Worm (Caenorhabditis elegans): ENCODE results near the gene nfyb-1.

The nfyb-1 gene

ce11 chrII:506069-506468, 38.9 kb upstream of the nfyb-1 start (continued):
- peak; percentile 83 for TF ChIP-seq nhr-71 (tag; optimal IDR thresholded peaks at IDR 0.05)
- TF ChIP-seq zag-1 (tag; optimal IDR thresholded peaks at IDR 0.05) = no peak
- peak; percentile 46 for TF ChIP-seq lin-39 (tag; optimal IDR thresholded peaks at IDR 0.05)
- TF ChIP-seq egl-27 (tag; optimal IDR thresholded peaks at IDR 0.05) = no peak
- TF ChIP-seq fos-1 (tag; optimal IDR thresholded peaks at IDR 0.05) = no peak
- peak; percentile 64 for TF ChIP-seq lin-14 (GFP tag; optimal IDR thresholded peaks at IDR 0.05)
- peak; percentile 35 for TF ChIP-seq hpl-2 (GFP tag; optimal IDR thresholded peaks at IDR 0.05)
- no peak for TF ChIP-seq jun-1 (tag; optimal IDR thresholded peaks at IDR 0.05)
- peak; percentile 65 for TF ChIP-seq lir-3 (tag; optimal IDR thresholded peaks at IDR 0.05; ENCODE audit: poor library complexity)
- no peak for TF ChIP-seq vab-15 (tag; optimal IDR thresholded peaks at IDR 0.05)
- no peak for TF ChIP-seq nhr-28 (tag; optimal IDR thresholded peaks at IDR 0.05)
- peak; percentile 47 for TF ChIP-seq fkh-8 (tag; optimal IDR thresholded peaks at IDR 0.05)
- TF ChIP-seq blmp-1 (tag; optimal IDR thresholded peaks at IDR 0.05) = peak; percentile 9
- TF ChIP-seq efl-1 (optimal IDR thresholded peaks at IDR 0.05) = peak; percentile 86 to 91
- peak; percentile 62 to 98 for TF ChIP-seq efl-1 (GFP tag; optimal IDR thresholded peaks at IDR 0.05 in 1 of 2)
- peak; percentile 79 for TF ChIP-seq snu-23 (GFP tag; optimal IDR thresholded peaks at IDR 0.05)
- peak; percentile 22 for TF ChIP-seq lin-13 (GFP tag; optimal IDR thresholded peaks at IDR 0.05)
- TF ChIP-seq dpl-1 (GFP tag; optimal IDR thresholded peaks at IDR 0.05) = peak; percentile 55 to 72 (median 66)
- no peak for TF ChIP-seq alr-1 (tag; optimal IDR thresholded peaks at IDR 0.05; ENCODE audit: borderline replicate concordance)
- TF ChIP-seq mdl-1 (tag; optimal IDR thresholded peaks at IDR 0.05) = peak in 1 of 2 experiments; percentile 59
- TF ChIP-seq nhr-19 (GFP tag; conservative IDR thresholded peaks at IDR 0.05) = peak; percentile 78
- peak; percentile 42 for TF ChIP-seq C04F5.9 (tag; optimal IDR thresholded peaks at IDR 0.05)
- no peak for TF ChIP-seq mep-1 (tag; optimal IDR thresholded peaks at IDR 0.05)
- peak; percentile 55; the same call in 1 of the 2 replicates for TF ChIP-seq mab-9 (GFP tag; IDR thresholded peaks at IDR 0.05)
- peak; percentile 73 for TF ChIP-seq dsc-1 (tag; optimal IDR thresholded peaks at IDR 0.05)
- TF ChIP-seq unc-98 (GFP tag; IDR thresholded peaks at IDR 0.05) = no peak
- TF ChIP-seq lsy-2 (tag; optimal IDR thresholded peaks at IDR 0.05) = peak; percentile 64 to 75
- no peak for TF ChIP-seq ama-1 (optimal IDR thresholded peaks at IDR 0.05)
- TF ChIP-seq ztf-4 (tag; optimal IDR thresholded peaks at IDR 0.05) = peak; percentile 19
- TF ChIP-seq nhr-90 (tag; optimal IDR thresholded peaks at IDR 0.05; ENCODE audit: poor library complexity) = peak; percentile 84
- TF ChIP-seq unc-130 (tag; optimal IDR thresholded peaks at IDR 0.05) = no peak
- TF ChIP-seq zip-4 (GFP tag; optimal IDR thresholded peaks at IDR 0.05) = peak; percentile 40
- TF ChIP-seq hlh-17 (GFP tag; optimal IDR thresholded peaks at IDR 0.05; ENCODE audit: borderline replicate concordance) = no peak
- peak; percentile 64 for TF ChIP-seq unc-86 (tag; optimal IDR thresholded peaks at IDR 0.05)
- TF ChIP-seq fkh-10 (GFP tag; optimal IDR thresholded peaks at IDR 0.05) = peak; percentile 6
- peak in 1 of 2 experiments; percentile 36 for TF ChIP-seq ztf-11 (tag; optimal IDR thresholded peaks at IDR 0.05)
- peak; percentile 88 for TF ChIP-seq nhr-47 (tag; optimal IDR thresholded peaks at IDR 0.05)
- peak; percentile 84 for TF ChIP-seq rnt-1 (tag; optimal IDR thresholded peaks at IDR 0.05)
- TF ChIP-seq xbp-1 (tag; optimal IDR thresholded peaks at IDR 0.05) = peak; percentile 69
- no peak for TF ChIP-seq Y116A8C.19 (tag; optimal IDR thresholded peaks at IDR 0.05; ENCODE audit: borderline replicate concordance)
- no peak for TF ChIP-seq unc-62 (GFP tag; optimal IDR thresholded peaks at IDR 0.05)
- no peak for TF ChIP-seq sptf-1 (tag; optimal IDR thresholded peaks at IDR 0.05)
- peak; percentile 54 for TF ChIP-seq isw-1 (GFP tag; IDR thresholded peaks at IDR 0.05)
- TF ChIP-seq ceh-82 (tag; optimal IDR thresholded peaks at IDR 0.05) = peak; percentile 18 to 68 (median 53)
- TF ChIP-seq elt-3 (tag; optimal IDR thresholded peaks at IDR 0.05) = no peak
- TF ChIP-seq ces-1 (GFP tag; optimal IDR thresholded peaks at IDR 0.05) = no peak
- peak; percentile 54 for TF ChIP-seq pax-3 (tag; optimal IDR thresholded peaks at IDR 0.05)
- peak; percentile 64 to 84 for TF ChIP-seq lin-35 (GFP tag; optimal IDR thresholded peaks at IDR 0.05)
- peak; percentile 90 for TF ChIP-seq nhr-85 (tag)

Data from whole organism, L1 larva.